Fruit fly (Drosophila melanogaster) whole organism, embryonic: Measurements from ENCODE around the gene hgo.
A peak's percentile ranks its signal among the peaks of the same experiment; 100 is the strongest.

Experiments
- Aef1 ChIP-seq: fragments of 200-800 bp; sonication (Bioruptor generic); IDR thresholded peaks from 3 replicates; pipeline ENCODE4 v1.3.6; 2022; ENCODE audit warnings: missing biosample characterization, missing genetic modification characterization
- BtbVII ChIP-seq: fragments of 200-800 bp; sonication (Bioruptor generic); optimal IDR thresholded peaks from 3 replicates; lab custom pipeline; 2017; ENCODE audit warnings: missing biosample characterization, mild to moderate bottlenecking, missing genetic modification characterization
- CG12219 ChIP-seq: fragments of 200-800 bp; sonication (Bioruptor generic); optimal IDR thresholded peaks from 3 replicates; lab custom pipeline; 2018; ENCODE audit warnings: missing biosample characterization, mild to moderate bottlenecking, missing genetic modification characterization
- CG14667 ChIP-seq: fragments of 200-800 bp; sonication (Bioruptor generic); IDR thresholded peaks from 2 replicates; pipeline ENCODE4 v1.3.6; 2022; ENCODE audit warnings: missing biosample characterization, missing genetic modification characterization
- CG15011 ChIP-seq: fragments of 200-800 bp; sonication (Bioruptor generic); optimal IDR thresholded peaks from 3 replicates; lab custom pipeline; 2018; ENCODE audit warnings: missing biosample characterization, mild to moderate bottlenecking, missing genetic modification characterization
- CG1647 ChIP-seq: fragments of 200-800 bp; sonication (Bioruptor generic); optimal IDR thresholded peaks from 3 replicates; lab custom pipeline; 2016; ENCODE audit warnings: missing biosample characterization, missing genetic modification characterization
- CG16813 ChIP-seq: fragments of 200-800 bp; sonication (Bioruptor generic); IDR thresholded peaks from 3 replicates; pipeline ENCODE4 v1.3.6; 2022; ENCODE audit warnings: missing biosample characterization, missing genetic modification characterization; ENCODE audit not compliant: partially characterized antibody
- CG17328 ChIP-seq: fragments of 200-800 bp; sonication (Bioruptor generic); IDR thresholded peaks from 2 replicates; pipeline ENCODE4 v1.3.6; 2022; ENCODE audit warnings: missing biosample characterization, missing genetic modification characterization
- CG17802 ChIP-seq: fragments of 200-800 bp; sonication (Bioruptor generic); optimal IDR thresholded peaks from 2 replicates; lab custom pipeline; 2018; ENCODE audit warnings: missing biosample characterization, mild to moderate bottlenecking, missing genetic modification characterization, moderate library complexity
- CG3847 ChIP-seq: fragments of 200-800 bp; sonication (Bioruptor generic); IDR thresholded peaks from 2 replicates; pipeline ENCODE4 v1.3.6; 2022; ENCODE audit warnings: missing biosample characterization, missing genetic modification characterization
- CG4854 ChIP-seq: fragments of 200-800 bp; sonication (Bioruptor generic); optimal IDR thresholded peaks from 2 replicates; lab custom pipeline; 2016; ENCODE audit warnings: missing biosample characterization, missing genetic modification characterization, inconsistent platforms
- CG6791 ChIP-seq: fragments of 200-800 bp; sonication (Bioruptor generic); IDR thresholded peaks from 3 replicates; pipeline ENCODE4 v1.3.6; 2022; ENCODE audit warnings: missing biosample characterization, missing genetic modification characterization; ENCODE audit not compliant: partially characterized antibody
- CG6854 ChIP-seq: fragments of 200-800 bp; sonication (Bioruptor generic); optimal IDR thresholded peaks from 3 replicates; lab custom pipeline; 2017; ENCODE audit warnings: missing biosample characterization, mild to moderate bottlenecking, missing genetic modification characterization
- CG7372 ChIP-seq: fragments of 200-800 bp; sonication (Bioruptor generic); IDR thresholded peaks from 2 replicates; pipeline ENCODE4 v1.3.6; 2022; ENCODE audit warnings: missing biosample characterization, missing genetic modification characterization
- CG9817 ChIP-seq: fragments of 200-800 bp; sonication (Bioruptor generic); optimal IDR thresholded peaks from 2 replicates; lab custom pipeline; 2018; ENCODE audit warnings: missing biosample characterization, mild to moderate bottlenecking, missing genetic modification characterization, moderate library complexity
- Camta ChIP-seq: fragments of 200-800 bp; sonication (Bioruptor generic); optimal IDR thresholded peaks from 2 replicates; lab custom pipeline; 2016; ENCODE audit warnings: missing biosample characterization, missing genetic modification characterization
- Drgx ChIP-seq: fragments of 200-800 bp; sonication (Bioruptor generic); IDR thresholded peaks from 2 replicates; pipeline ENCODE4 v1.3.6; 2022; ENCODE audit warnings: missing biosample characterization, missing genetic modification characterization
- E2f2 ChIP-seq: fragments of 200-800 bp; sonication (Bioruptor generic); IDR thresholded peaks from 2 replicates; pipeline ENCODE4 v1.3.6; 2022; ENCODE audit warnings: missing biosample characterization, missing genetic modification characterization
- H2.0 ChIP-seq: fragments of 200-800 bp; sonication (Bioruptor generic); IDR thresholded peaks from 2 replicates; pipeline ENCODE4 v1.3.6; 2022; ENCODE audit warnings: missing biosample characterization, missing genetic modification characterization
- Hmr ChIP-seq: fragments of 200-800 bp; sonication (Bioruptor generic); optimal IDR thresholded peaks from 3 replicates; lab custom pipeline; 2017; ENCODE audit warnings: mild to moderate bottlenecking, missing biosample characterization, missing genetic modification reagents, missing genetic modification characterization
- Hr51 ChIP-seq, 2 experiments: fragments of 200-800 bp; sonication (Bioruptor generic); optimal IDR thresholded peaks; 2 replicates in 1 of 2; 3 replicates in 1 of 2; lab custom pipeline; 2016 to 2018; ENCODE audit warnings: missing biosample characterization in 2 of 2, missing genetic modification characterization in 2 of 2, mild to moderate bottlenecking in 1 of 2, moderate library complexity in 1 of 2
- MBD-R2 ChIP-seq: fragments of 200-800 bp; sonication (Bioruptor generic); IDR thresholded peaks from 2 replicates; pipeline ENCODE4 v1.3.6; 2022; ENCODE audit warnings: missing biosample characterization, missing genetic modification characterization
- Side ChIP-seq: fragments of 200-800 bp; sonication (Bioruptor generic); optimal IDR thresholded peaks from 2 replicates; lab custom pipeline; 2016; ENCODE audit warnings: missing biosample characterization, missing genetic modification characterization
- Sry-β ChIP-seq: fragments of 200-800 bp; sonication (Bioruptor generic); optimal IDR thresholded peaks from 2 replicates; lab custom pipeline; 2018; ENCODE audit warnings: missing biosample characterization, mild to moderate bottlenecking, missing genetic modification characterization, moderate library complexity
- Tbp ChIP-seq: fragments of >200 bp; optimal IDR thresholded peaks from 2 replicates; lab custom pipeline; 2018; ENCODE audit warnings: missing biosample characterization, missing genetic modification characterization
- ab ChIP-seq: fragments of 200-800 bp; sonication (Bioruptor generic); optimal IDR thresholded peaks from 2 replicates; lab custom pipeline; 2016; ENCODE audit warnings: missing biosample characterization, missing genetic modification characterization
- al ChIP-seq: fragments of 200-800 bp; sonication (Bioruptor generic); IDR thresholded peaks from 2 replicates; pipeline ENCODE4 v1.3.6; 2022; ENCODE audit warnings: missing biosample characterization, missing genetic modification characterization
- br ChIP-seq: fragments of >200 bp; optimal IDR thresholded peaks from 2 replicates; lab custom pipeline; 2017
- btn ChIP-seq: fragments of 200-800 bp; sonication (Bioruptor generic); optimal IDR thresholded peaks from 2 replicates; lab custom pipeline; 2016; ENCODE audit warnings: missing biosample characterization, missing genetic modification characterization
- cg ChIP-seq: fragments of 200-800 bp; sonication (Bioruptor generic); optimal IDR thresholded peaks from 3 replicates; lab custom pipeline; 2019; ENCODE audit warnings: missing biosample characterization, mild to moderate bottlenecking, missing genetic modification characterization, moderate library complexity
- corto ChIP-seq: fragments of 200-800 bp; sonication (Bioruptor generic); optimal IDR thresholded peaks from 2 replicates; lab custom pipeline; 2016; ENCODE audit warnings: missing biosample characterization, mild to moderate bottlenecking, missing genetic modification characterization, moderate library complexity
- da ChIP-seq: fragments of 200-800 bp; sonication (Bioruptor generic); optimal IDR thresholded peaks from 2 replicates; lab custom pipeline; 2016; ENCODE audit warnings: missing biosample characterization, missing genetic modification characterization
- danr ChIP-seq: fragments of 200-800 bp; sonication (Bioruptor generic); IDR thresholded peaks from 2 replicates; pipeline ENCODE4 v1.3.6; 2022; ENCODE audit warnings: missing biosample characterization, missing genetic modification characterization
- esg ChIP-seq: fragments of 200-800 bp; sonication (Bioruptor generic); conservative IDR thresholded peaks from 2 replicates; pipeline ENCODE4 v1.3.6; 2022; ENCODE audit warnings: missing biosample characterization, missing genetic modification characterization
- ewg ChIP-seq: fragments of 200-800 bp; sonication (Bioruptor generic); optimal IDR thresholded peaks from 3 replicates; lab custom pipeline; 2017; ENCODE audit warnings: mild to moderate bottlenecking, missing biosample characterization, missing genetic modification reagents, missing genetic modification characterization
- gcm ChIP-seq: fragments of 200-800 bp; sonication (Bioruptor generic); optimal IDR thresholded peaks from 2 replicates; lab custom pipeline; 2019; ENCODE audit warnings: missing biosample characterization, mild to moderate bottlenecking, missing genetic modification characterization, moderate library complexity
- gfzf ChIP-seq: fragments of 200-800 bp; sonication (Bioruptor generic); optimal IDR thresholded peaks from 2 replicates; lab custom pipeline; 2016; ENCODE audit warnings: missing biosample characterization, mild to moderate bottlenecking, missing genetic modification characterization, moderate library complexity
- jing ChIP-seq: fragments of 200-800 bp; sonication (Bioruptor generic); optimal IDR thresholded peaks from 2 replicates; lab custom pipeline; 2018; ENCODE audit warnings: missing biosample characterization, mild to moderate bottlenecking, missing genetic modification characterization
- lilli ChIP-seq: fragments of 200-800 bp; sonication (Bioruptor generic); optimal IDR thresholded peaks from 3 replicates; lab custom pipeline; 2016; ENCODE audit warnings: missing biosample characterization, missing genetic modification characterization
- lov ChIP-seq, 2 experiments: fragments of 200-800 bp in 1 of 2; fragments of >200 bp in 1 of 2; sonication (Bioruptor generic) in 1 of 2; IDR thresholded peaks in 1 of 2; optimal IDR thresholded peaks in 1 of 2; 2 replicates in 1 of 2; 3 replicates in 1 of 2; pipeline versions ENCODE4 v1.3.6 to Lab custom; 2017 to 2022; ENCODE audit warnings: missing biosample characterization in 1 of 2, missing genetic modification characterization in 1 of 2
- mld ChIP-seq: fragments of 200-800 bp; sonication (Bioruptor generic); IDR thresholded peaks from 3 replicates; pipeline ENCODE4 v1.3.6; 2022; ENCODE audit warnings: missing biosample characterization, missing genetic modification characterization; ENCODE audit not compliant: partially characterized antibody
- nerfin-2 ChIP-seq: fragments of 200-800 bp; sonication (Bioruptor generic); IDR thresholded peaks from 2 replicates; pipeline ENCODE4 v1.3.6; 2022; ENCODE audit warnings: missing biosample characterization, missing genetic modification characterization; ENCODE audit not compliant: partially characterized antibody
- nmo ChIP-seq: fragments of 200-800 bp; sonication (Bioruptor generic); optimal IDR thresholded peaks from 2 replicates; lab custom pipeline; 2018; ENCODE audit warnings: missing biosample characterization, mild to moderate bottlenecking, missing genetic modification characterization, moderate library complexity
- schlank ChIP-seq: fragments of 200-800 bp; sonication (Bioruptor generic); optimal IDR thresholded peaks from 2 replicates; lab custom pipeline; 2018; ENCODE audit warnings: missing biosample characterization, mild to moderate bottlenecking, missing genetic modification characterization
- sens-2 ChIP-seq: fragments of 200-800 bp; sonication (Bioruptor generic); IDR thresholded peaks from 2 replicates; pipeline ENCODE4 v1.3.6; 2022; ENCODE audit warnings: missing biosample characterization, missing genetic modification characterization
- yki ChIP-seq: fragments of >200 bp; optimal IDR thresholded peaks from 3 replicates; lab custom pipeline; 2018

hgo gene

dm6 chr2L:11175393-11176258 is 39.4 kb downstream of the hgo start (continued):
- TF ChIP-seq sens-2 (GFP tag; lab: Robert Waterston, UW) (no peak), Hr51 (GFP tag; optimal IDR thresholded peaks at IDR 0.05; lab: Kevin White, UChicago) (no peak), ewg (GFP tag; lab: Kevin White, UChicago) (peak; percentile 9), esg (GFP tag; lab: Robert Waterston, UW) (no peak), H2.0 (GFP tag; lab: Robert Waterston, UW) (no peak), Drgx (GFP tag; lab: Robert Waterston, UW) (peak; percentile 44), lov (optimal IDR thresholded peaks at IDR 0.05; lab: Kevin White, UChicago) (no peak), lov (GFP tag; IDR thresholded peaks at IDR 0.05; lab: Robert Waterston, UW) (0 out of 3 replicates have a peak, but pooled peaks have one; percentile 21), CG17328 (GFP tag; lab: Robert Waterston, UW) (no peak), BtbVII (GFP tag; lab: Kevin White, UChicago) (no peak), gfzf (no peak), da (no peak), CG9817 (tag; lab: Kevin White, UChicago) (no peak), mld (GFP tag; lab: Robert Waterston, UW) (0 out of 3 replicates have a peak, but pooled peaks have one; percentile 6), cg (peak; percentile 2), schlank (tag; lab: Kevin White, UChicago) (no peak), corto (GFP tag; lab: Kevin White, UChicago) (peak; percentile 8), CG4854 (no peak), CG6854 (GFP tag; lab: Kevin White, UChicago) (no peak)

- TF ChIP-seq CG7372 (GFP tag; lab: Robert Waterston, UW) (no peak), br (lab: Kevin White, UChicago) (no peak), nerfin-2 (0 out of 2 replicates have a peak, but pooled peaks have one; percentile 14), CG3847 (GFP tag; lab: Robert Waterston, UW) (0 out of 2 replicates have a peak, but pooled peaks have one; percentile 4)
Observed at dm6 chr2L:11178334-11178733, 42.1 kb downstream of the hgo start.

DNA sequence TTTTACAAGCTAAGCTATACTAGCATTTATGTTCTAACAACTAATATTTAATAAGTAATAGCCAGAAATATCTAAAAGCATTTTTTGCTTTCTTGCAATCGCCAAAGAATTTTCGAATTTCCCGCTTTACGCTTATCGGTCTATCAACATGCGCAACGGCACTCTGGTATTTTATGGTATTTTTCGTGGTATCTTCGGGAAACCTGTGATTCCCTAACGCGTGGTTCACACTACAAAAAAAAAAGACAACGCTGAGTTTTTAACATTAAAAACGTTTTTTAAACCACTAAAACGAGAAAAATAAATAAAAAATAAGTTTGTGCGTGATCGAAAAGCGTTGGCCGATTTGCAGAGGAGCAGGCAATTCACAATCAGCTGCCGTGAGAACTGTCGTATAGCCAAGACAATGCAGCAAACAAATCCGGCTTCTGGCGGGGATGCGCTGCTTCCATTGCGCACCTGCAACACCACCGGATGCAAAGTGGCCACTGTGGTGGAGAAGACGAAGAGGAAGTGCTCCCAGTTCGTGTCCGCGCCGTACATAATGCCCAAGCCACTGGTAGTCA is 42.7 kb downstream of the hgo start, which contains the start of gene Boh2:
Gene Boh2, plus strand, starts transcription at position 207 of the 566 bp plus-strand sequence.
- TF ChIP-seq CG16813 (GFP tag; lab: Robert Waterston, UW) (no peak), al (GFP tag; lab: Robert Waterston, UW) (no peak), CG6791 (GFP tag; lab: Robert Waterston, UW) (no peak), Camta (no peak), danr (GFP tag; lab: Robert Waterston, UW) (no peak), gcm (no peak), jing (no peak), Side (no peak), CG15011 (GFP tag; lab: Kevin White, UChicago) (no peak), ab (no peak), lilli (GFP tag; lab: Kevin White, UChicago) (no peak), Tbp (GFP tag; lab: Kevin White, UChicago) (no peak), nmo (GFP tag; lab: Kevin White, UChicago) (no peak), MBD-R2 (peak; percentile 24; the same call in 1 of the 2 replicates), CG14667 (GFP tag; lab: Robert Waterston, UW) (no peak), E2f2 (GFP tag; lab: Robert Waterston, UW) (peak; percentile 93), btn (GFP tag; lab: Kevin White, UChicago) (no peak), CG1647 (GFP tag; lab: Kevin White, UChicago) (no peak), yki (lab: Kevin White, UChicago) (no peak), Hmr (GFP tag; lab: Kevin White, UChicago) (no peak), Aef1 (GFP tag; lab: Robert Waterston, UW) (no peak), Sry-β (no peak), CG12219 (GFP tag; lab: Kevin White, UChicago) (no peak), lov (optimal IDR thresholded peaks at IDR 0.05; lab: Kevin White, UChicago) (no peak), lov (GFP tag; IDR thresholded peaks at IDR 0.05; lab: Robert Waterston, UW) (no peak), CG17802 (no peak)
